Fruit fly (Drosophila melanogaster): ENCODE results near the gene CG4669.

- TF ChIP-seq woc (GFP tag; optimal IDR thresholded peaks at IDR 0.05): no peak
- no peak for TF ChIP-seq fru (GFP tag; optimal IDR thresholded peaks at IDR 0.05)
- no peak for TF ChIP-seq brk (GFP tag; optimal IDR thresholded peaks at IDR 0.05)
- no peak for TF ChIP-seq OdsH (GFP tag; optimal IDR thresholded peaks at IDR 0.05)
- no peak for TF ChIP-seq tai (GFP tag; optimal IDR thresholded peaks at IDR 0.05)
- TF ChIP-seq Mio (GFP tag; optimal IDR thresholded peaks at IDR 0.05): no peak
- TF ChIP-seq Vsx2 (GFP tag; optimal IDR thresholded peaks at IDR 0.05; ENCODE audit: partially characterized antibody): no peak
- TF ChIP-seq CG32264 (GFP tag; optimal IDR thresholded peaks at IDR 0.05): no peak
- no peak for TF ChIP-seq h (GFP tag; optimal IDR thresholded peaks at IDR 0.05)
- TF ChIP-seq jim (GFP tag; optimal IDR thresholded peaks at IDR 0.05): no peak
- TF ChIP-seq psq (GFP tag; optimal IDR thresholded peaks at IDR 0.05): no peak
- no peak for TF ChIP-seq sv (GFP tag; optimal IDR thresholded peaks at IDR 0.05)
Observed at dm6 chr3L:5251413-5251812, 17.1 kb downstream of the CG4669 start.

Data from whole organism, wandering third instar larva.